In genomic region chr2L:11067970-11068369, dm6 we compare ENCODE assay signal across 5 fruit fly cellular contexts.
TF ChIP-seq lines count a peak whose summit lies in the region.

No protein-coding gene starts in this region.

- no peak for TF ChIP-seq CTCF in whole organism, embryonic (GFP tag; optimal IDR thresholded peaks at IDR 0.05; lab: Kevin White, UChicago)

TF ChIP-seq in whole organism, 6 proteins besides CTCF, POLR2A, EP300 and RAD21:
- TF ChIP-seq pan (optimal IDR thresholded peaks at IDR 0.05; lab: Kevin White, UChicago): peak; percentile 73
- no peak for TF ChIP-seq CG8478 (optimal IDR thresholded peaks at IDR 0.05; lab: Kevin White, UChicago)
- no peak for TF ChIP-seq usp (GFP tag; optimal IDR thresholded peaks at IDR 0.05; lab: Kevin White, UChicago)
- no peak for TF ChIP-seq EcR (GFP tag; optimal IDR thresholded peaks at IDR 0.05; lab: Kevin White, UChicago)

TF ChIP-seq in whole organism, embryonic, 481 proteins besides CTCF, POLR2A, EP300 and RAD21:
- peak; percentile 48; the same call in 2 of the 3 replicates for TF ChIP-seq row (GFP tag; IDR thresholded peaks at IDR 0.05; lab: Robert Waterston, UW)
- peak; percentile 16 for TF ChIP-seq gem (tag; optimal IDR thresholded peaks at IDR 0.05; lab: Kevin White, UChicago)
- no peak for TF ChIP-seq nom (GFP tag; optimal IDR thresholded peaks at IDR 0.05; lab: Kevin White, UChicago)
- peak; percentile 12 for TF ChIP-seq dmrt11E (tag; optimal IDR thresholded peaks at IDR 0.05; lab: Kevin White, UChicago)
TF ChIP-seq in whole organism, embryonic: peak in this region for 3.

TF ChIP-seq in whole organism, prepupa, 60 proteins besides CTCF, POLR2A, EP300 and RAD21:
- TF ChIP-seq CG4318 (GFP tag; optimal IDR thresholded peaks at IDR 0.05; lab: Kevin White, UChicago) (no peak), lz (GFP tag; optimal IDR thresholded peaks at IDR 0.05; lab: Kevin White, UChicago) (peak; percentile 12), Smox (GFP tag; optimal IDR thresholded peaks at IDR 0.05; lab: Kevin White, UChicago) (peak; percentile 0), Met (GFP tag; optimal IDR thresholded peaks at IDR 0.05; lab: Kevin White, UChicago) (peak; percentile 42), esn (GFP tag; optimal IDR thresholded peaks at IDR 0.05; lab: Kevin White, UChicago) (peak; percentile 20), Sox14 (GFP tag; optimal IDR thresholded peaks at IDR 0.05; lab: Kevin White, UChicago) (peak; percentile 31), dsx (GFP tag; optimal IDR thresholded peaks at IDR 0.05; lab: Kevin White, UChicago; ENCODE audit: poor library complexity, severe bottlenecking) (no peak), CG1621 (tag; optimal IDR thresholded peaks at IDR 0.05; lab: Kevin White, UChicago) (no peak), Eip78C (GFP tag; lab: Kevin White, UChicago) (peak; percentile 17), topi (GFP tag; optimal IDR thresholded peaks at IDR 0.05; lab: Kevin White, UChicago) (peak; percentile 0), CG6808 (GFP tag; optimal IDR thresholded peaks at IDR 0.05; lab: Kevin White, UChicago) (no peak), CG9139 (GFP tag; optimal IDR thresholded peaks at IDR 0.05; lab: Kevin White, UChicago) (no peak)

TF ChIP-seq in whole organism, pupa, 21 proteins besides CTCF, POLR2A, EP300 and RAD21:
- peak; percentile 13 for TF ChIP-seq Pif1B (GFP tag; optimal IDR thresholded peaks at IDR 0.05; lab: Kevin White, UChicago)
- no peak for TF ChIP-seq fd96Ca (GFP tag; IDR thresholded peaks at IDR 0.05; lab: Robert Waterston, UW)
TF ChIP-seq in whole organism, pupa: peak in this region for 1.

TF ChIP-seq in whole organism, wandering third instar larva, 38 proteins besides CTCF, POLR2A, EP300 and RAD21:
- TF ChIP-seq CG9705 (GFP tag; optimal IDR thresholded peaks at IDR 0.05; lab: Kevin White, UChicago): no peak
- no peak for TF ChIP-seq usp (GFP tag; optimal IDR thresholded peaks at IDR 0.05; lab: Kevin White, UChicago)
- no peak for TF ChIP-seq dsf (GFP tag; optimal IDR thresholded peaks at IDR 0.05; lab: Kevin White, UChicago; ENCODE audit: borderline replicate concordance)
- TF ChIP-seq pan (optimal IDR thresholded peaks at IDR 0.05; lab: Kevin White, UChicago): peak; percentile 21
- TF ChIP-seq brk (GFP tag; optimal IDR thresholded peaks at IDR 0.05; lab: Kevin White, UChicago): no peak
- TF ChIP-seq Myc (optimal IDR thresholded peaks at IDR 0.05; lab: Kevin White, UChicago): no peak
- TF ChIP-seq Rel (GFP tag; optimal IDR thresholded peaks at IDR 0.05; lab: Kevin White, UChicago): no peak
- TF ChIP-seq Rel (tag; optimal IDR thresholded peaks at IDR 0.05; lab: Kevin White, UChicago): no peak
- TF ChIP-seq Jra (GFP tag; optimal IDR thresholded peaks at IDR 0.05; lab: Kevin White, UChicago): no peak
- TF ChIP-seq CG32264 (GFP tag; optimal IDR thresholded peaks at IDR 0.05; lab: Kevin White, UChicago): no peak
- TF ChIP-seq sv (GFP tag; optimal IDR thresholded peaks at IDR 0.05; lab: Kevin White, UChicago): no peak
- TF ChIP-seq Hnf4 (GFP tag; optimal IDR thresholded peaks at IDR 0.05; lab: Kevin White, UChicago): no peak
- TF ChIP-seq N (GFP tag; optimal IDR thresholded peaks at IDR 0.05; lab: Kevin White, UChicago): no peak
- TF ChIP-seq GATAd (GFP tag; optimal IDR thresholded peaks at IDR 0.05; lab: Kevin White, UChicago): no peak
- no peak for TF ChIP-seq Hr83 (GFP tag; optimal IDR thresholded peaks at IDR 0.05; lab: Kevin White, UChicago; ENCODE audit: poor library complexity, severe bottlenecking)
- no peak for TF ChIP-seq Vsx2 (GFP tag; optimal IDR thresholded peaks at IDR 0.05; lab: Kevin White, UChicago; ENCODE audit: partially characterized antibody)
- TF ChIP-seq h (GFP tag; optimal IDR thresholded peaks at IDR 0.05; lab: Kevin White, UChicago): no peak
- TF ChIP-seq Dif (GFP tag; optimal IDR thresholded peaks at IDR 0.05; lab: Kevin White, UChicago; ENCODE audit: partially characterized antibody): no peak
- peak; percentile 11 for TF ChIP-seq br (GFP tag; optimal IDR thresholded peaks at IDR 0.05; lab: Kevin White, UChicago)
- no peak for TF ChIP-seq Sp1 (GFP tag; optimal IDR thresholded peaks at IDR 0.05; lab: Kevin White, UChicago)
- TF ChIP-seq sage (GFP tag; optimal IDR thresholded peaks at IDR 0.05; lab: Kevin White, UChicago): no peak
- no peak for TF ChIP-seq Abd-B (GFP tag; optimal IDR thresholded peaks at IDR 0.05; lab: Kevin White, UChicago)
- peak; percentile 55 for TF ChIP-seq woc (GFP tag; optimal IDR thresholded peaks at IDR 0.05; lab: Kevin White, UChicago)
- TF ChIP-seq rgr (GFP tag; optimal IDR thresholded peaks at IDR 0.05; lab: Kevin White, UChicago): no peak
